Fruit fly (Drosophila melanogaster) whole organism, embryonic: ENCODE data around the gene CG8765.

Source experiments
- B-H1 ChIP-seq: fragments of 200-800 bp; sonication (Bioruptor generic); IDR thresholded peaks from 3 replicates; pipeline ENCODE4 v1.3.6; 2022; ENCODE audit warnings: missing biosample characterization, missing genetic modification characterization
- CG10543 ChIP-seq: fragments of 200-800 bp; sonication (Bioruptor generic); optimal IDR thresholded peaks from 3 replicates; lab custom pipeline; 2017; ENCODE audit warnings: missing biosample characterization, mild to moderate bottlenecking, missing genetic modification characterization, moderate library complexity
- CG13296 ChIP-seq: fragments of 200-800 bp; sonication (Bioruptor generic); optimal IDR thresholded peaks from 3 replicates; lab custom pipeline; 2018; ENCODE audit warnings: missing biosample characterization, mild to moderate bottlenecking, missing genetic modification characterization
- CG13424 ChIP-seq: fragments of 200-800 bp; sonication (Bioruptor generic); optimal IDR thresholded peaks from 2 replicates; lab custom pipeline; 2019; ENCODE audit warnings: missing biosample characterization, mild to moderate bottlenecking, missing genetic modification characterization, moderate library complexity
- CG15011 ChIP-seq: fragments of 200-800 bp; sonication (Bioruptor generic); optimal IDR thresholded peaks from 3 replicates; lab custom pipeline; 2018; ENCODE audit warnings: missing biosample characterization, mild to moderate bottlenecking, missing genetic modification characterization
- CG17361 ChIP-seq: fragments of 200-800 bp; sonication (Bioruptor generic); IDR thresholded peaks from 3 replicates; pipeline ENCODE4 v1.3.6; 2022; ENCODE audit warnings: missing biosample characterization, missing genetic modification characterization
- CG17385 ChIP-seq: fragments of 200-800 bp; sonication (Bioruptor generic); optimal IDR thresholded peaks from 3 replicates; lab custom pipeline; 2018; ENCODE audit warnings: missing biosample characterization, mild to moderate bottlenecking, missing genetic modification characterization
- CG18599 ChIP-seq: fragments of 200-800 bp; sonication (Bioruptor generic); optimal IDR thresholded peaks from 3 replicates; lab custom pipeline; 2017; ENCODE audit warnings: missing biosample characterization, missing genetic modification characterization, mild to moderate bottlenecking, moderate library complexity, missing genetic modification reagents
- CG30403 ChIP-seq: fragments of 200-800 bp; sonication (Bioruptor generic); optimal IDR thresholded peaks from 3 replicates; lab custom pipeline; 2016; ENCODE audit warnings: missing biosample characterization, missing genetic modification characterization
- CG32772 ChIP-seq: fragments of 200-800 bp; sonication (Bioruptor generic); IDR thresholded peaks from 2 replicates; pipeline ENCODE4 v1.3.6; 2022; ENCODE audit warnings: missing biosample characterization, missing genetic modification characterization
- CG34422 ChIP-seq: fragments of 200-800 bp; sonication (Bioruptor generic); IDR thresholded peaks from 3 replicates; pipeline ENCODE4 v1.3.6; 2022; ENCODE audit warnings: missing biosample characterization, missing genetic modification characterization
- CG42726 ChIP-seq: fragments of 200-800 bp; sonication (Bioruptor generic); IDR thresholded peaks from 2 replicates; pipeline ENCODE4 v1.3.6; 2022; ENCODE audit warnings: missing biosample characterization, missing genetic modification characterization; ENCODE audit not compliant: partially characterized antibody
- CG7357 ChIP-seq: fragments of 200-800 bp; sonication (Bioruptor generic); IDR thresholded peaks from 3 replicates; pipeline ENCODE4 v1.3.6; 2022; ENCODE audit warnings: missing biosample characterization, missing genetic modification characterization
- CG7372 ChIP-seq: fragments of 200-800 bp; sonication (Bioruptor generic); IDR thresholded peaks from 2 replicates; pipeline ENCODE4 v1.3.6; 2022; ENCODE audit warnings: missing biosample characterization, missing genetic modification characterization
- CG7839 ChIP-seq: fragments of 200-800 bp; sonication (Bioruptor generic); optimal IDR thresholded peaks from 3 replicates; lab custom pipeline; 2018; ENCODE audit warnings: missing biosample characterization, mild to moderate bottlenecking, missing genetic modification characterization, moderate library complexity
- CG9727 ChIP-seq: fragments of 200-800 bp; sonication (Bioruptor generic); optimal IDR thresholded peaks from 3 replicates; lab custom pipeline; 2017; ENCODE audit warnings: missing biosample characterization, mild to moderate bottlenecking, missing genetic modification characterization
- CG9817 ChIP-seq: fragments of 200-800 bp; sonication (Bioruptor generic); optimal IDR thresholded peaks from 2 replicates; lab custom pipeline; 2018; ENCODE audit warnings: missing biosample characterization, mild to moderate bottlenecking, missing genetic modification characterization, moderate library complexity
- Chrac-16 ChIP-seq: fragments of 200-800 bp; sonication (Bioruptor generic); optimal IDR thresholded peaks from 3 replicates; lab custom pipeline; 2016; ENCODE audit warnings: missing biosample characterization, missing genetic modification characterization
- Deaf1 ChIP-seq: fragments of 200-800 bp; optimal IDR thresholded peaks from 3 replicates; lab custom pipeline; 2019; ENCODE audit warnings: missing biosample characterization, mild to moderate bottlenecking, missing genetic modification characterization, moderate library complexity
- E2f1 ChIP-seq: fragments of 200-800 bp; sonication (Bioruptor generic); IDR thresholded peaks from 2 replicates; pipeline ENCODE4 v1.3.6; 2022; ENCODE audit warnings: missing biosample characterization, missing genetic modification characterization
- Fer2 ChIP-seq: fragments of 200-800 bp; sonication (Bioruptor generic); optimal IDR thresholded peaks from 2 replicates; lab custom pipeline; 2018; ENCODE audit warnings: missing biosample characterization, mild to moderate bottlenecking, missing genetic modification characterization, moderate library complexity
- HHEX ChIP-seq: fragments of 200-800 bp; sonication (Bioruptor generic); optimal IDR thresholded peaks from 3 replicates; lab custom pipeline; 2017; ENCODE audit warnings: missing biosample characterization, mild to moderate bottlenecking, missing genetic modification characterization, missing genetic modification reagents
- Hand ChIP-seq: fragments of 200-800 bp; sonication (Bioruptor generic); optimal IDR thresholded peaks from 2 replicates; lab custom pipeline; 2017; ENCODE audit warnings: mild to moderate bottlenecking, missing biosample characterization, missing genetic modification reagents, missing genetic modification characterization
- Med ChIP-seq: fragments of 200-800 bp; sonication (Bioruptor generic); peaks from one replicate; lab custom pipeline; 2016; ENCODE audit warnings: missing biosample characterization, missing genetic modification characterization, mild to moderate bottlenecking, inconsistent platforms, moderate library complexity
- Opbp ChIP-seq: fragments of 200-800 bp; sonication (Bioruptor generic); IDR thresholded peaks from 3 replicates; pipeline ENCODE4 v1.3.6; 2022; ENCODE audit warnings: missing biosample characterization, missing genetic modification characterization; ENCODE audit not compliant: partially characterized antibody
- Sox102F ChIP-seq: fragments of 200-800 bp; sonication (Bioruptor generic); optimal IDR thresholded peaks from 2 replicates; lab custom pipeline; 2018; ENCODE audit warnings: missing biosample characterization, mild to moderate bottlenecking, missing genetic modification characterization, moderate library complexity
- Stat92E ChIP-seq, 3 experiments: fragments of >200 bp in 2 of 3; fragments of 200-800 bp in 1 of 3; sonication (Bioruptor generic) in 1 of 3; optimal IDR thresholded peaks; 2 replicates each; lab custom pipeline; 2017 to 2019; ENCODE audit warnings: missing biosample characterization in 3 of 3, missing genetic modification characterization in 3 of 3, mild to moderate bottlenecking in 1 of 3, moderate library complexity in 1 of 3
- Taf1 ChIP-seq: fragments of 200-800 bp; sonication (Bioruptor generic); IDR thresholded peaks from 2 replicates; pipeline ENCODE4 v1.3.6; 2022; ENCODE audit warnings: missing biosample characterization, missing genetic modification characterization
- Xbp1 ChIP-seq: fragments of 200-800 bp; sonication (Bioruptor generic); optimal IDR thresholded peaks from 3 replicates; lab custom pipeline; 2016; ENCODE audit warnings: missing biosample characterization, mild to moderate bottlenecking, missing genetic modification characterization
- YL-1 ChIP-seq: fragments of 200-800 bp; sonication (Bioruptor generic); optimal IDR thresholded peaks from 3 replicates; lab custom pipeline; 2017; ENCODE audit warnings: missing biosample characterization, mild to moderate bottlenecking, missing genetic modification characterization
- crol ChIP-seq: fragments of 200-800 bp; sonication (Bioruptor generic); IDR thresholded peaks from 2 replicates; pipeline ENCODE4 v1.3.6; 2022; ENCODE audit warnings: missing biosample characterization, missing genetic modification characterization
- dan ChIP-seq: fragments of 200-800 bp; sonication (Bioruptor generic); IDR thresholded peaks from 2 replicates; pipeline ENCODE4 v1.3.6; 2022; ENCODE audit warnings: missing biosample characterization, missing genetic modification characterization
- dpn ChIP-seq, 2 experiments: fragments of 200-800 bp; sonication (Bioruptor generic); optimal IDR thresholded peaks; 3 replicates each; lab custom pipeline; 2016; ENCODE audit warnings: missing biosample characterization in 2 of 2, missing genetic modification characterization in 2 of 2
- ewg ChIP-seq: fragments of 200-800 bp; sonication (Bioruptor generic); optimal IDR thresholded peaks from 3 replicates; lab custom pipeline; 2017; ENCODE audit warnings: mild to moderate bottlenecking, missing biosample characterization, missing genetic modification reagents, missing genetic modification characterization
- gsb-n ChIP-seq: fragments of 200-800 bp; sonication (Bioruptor generic); optimal IDR thresholded peaks from 3 replicates; lab custom pipeline; 2018; ENCODE audit warnings: missing biosample characterization, mild to moderate bottlenecking, missing genetic modification characterization
- h ChIP-seq: fragments of >200 bp; optimal IDR thresholded peaks from 2 replicates; lab custom pipeline; 2017
- hkb ChIP-seq, 2 experiments: fragments of 200-800 bp in 1 of 2; fragments of >200 bp in 1 of 2; sonication (Bioruptor generic) in 1 of 2; IDR thresholded peaks in 1 of 2; optimal IDR thresholded peaks in 1 of 2; 2 replicates each; pipeline versions ENCODE4 v1.3.6 to Lab custom; 2017 to 2022; ENCODE audit warnings: missing biosample characterization in 1 of 2, missing genetic modification characterization in 1 of 2
- inv ChIP-seq: fragments of 200-800 bp; sonication (Bioruptor generic); IDR thresholded peaks from 2 replicates; pipeline ENCODE4 v1.3.6; 2022; ENCODE audit warnings: missing biosample characterization, missing genetic modification characterization; ENCODE audit not compliant: partially characterized antibody
- lab ChIP-seq: fragments of 200-800 bp; sonication (Bioruptor generic); optimal IDR thresholded peaks from 3 replicates; lab custom pipeline; 2017; ENCODE audit warnings: missing biosample characterization, missing genetic modification characterization, mild to moderate bottlenecking, moderate library complexity, missing genetic modification reagents
- nmo ChIP-seq: fragments of 200-800 bp; sonication (Bioruptor generic); optimal IDR thresholded peaks from 2 replicates; lab custom pipeline; 2018; ENCODE audit warnings: missing biosample characterization, mild to moderate bottlenecking, missing genetic modification characterization, moderate library complexity
- scrt ChIP-seq: fragments of 200-800 bp; sonication (Bioruptor generic); optimal IDR thresholded peaks from 2 replicates; lab custom pipeline; 2018; ENCODE audit warnings: missing biosample characterization, mild to moderate bottlenecking, missing genetic modification characterization, moderate library complexity
- seq ChIP-seq: fragments of 200-800 bp; sonication (Bioruptor generic); IDR thresholded peaks from 2 replicates; pipeline ENCODE4 v1.3.6; 2022; ENCODE audit warnings: missing biosample characterization, missing genetic modification characterization
- slou ChIP-seq: fragments of 200-800 bp; sonication (Bioruptor generic); optimal IDR thresholded peaks from 3 replicates; lab custom pipeline; 2016; ENCODE audit warnings: missing biosample characterization, missing genetic modification characterization
- tin ChIP-seq: fragments of 200-800 bp; sonication (Bioruptor generic); optimal IDR thresholded peaks from 3 replicates; lab custom pipeline; 2016; ENCODE audit warnings: missing biosample characterization, missing genetic modification characterization
- ttk ChIP-seq: fragments of 200-800 bp; sonication (Bioruptor generic); IDR thresholded peaks from 2 replicates; pipeline ENCODE4 v2.1.2; 2022; ENCODE audit warnings: missing biosample characterization, missing genetic modification characterization
- twi ChIP-seq: fragments of 200-800 bp; optimal IDR thresholded peaks from 2 replicates; lab custom pipeline; 2019; ENCODE audit warnings: missing biosample characterization, mild to moderate bottlenecking, missing genetic modification characterization, moderate library complexity
- vvl ChIP-seq: fragments of 200-800 bp; sonication (Bioruptor generic); IDR thresholded peaks from 2 replicates; pipeline ENCODE4 v1.3.6; 2022; ENCODE audit warnings: missing biosample characterization, missing genetic modification characterization
- zfh2 ChIP-seq: fragments of 200-800 bp; sonication (Bioruptor generic); optimal IDR thresholded peaks from 2 replicates; lab custom pipeline; 2016; ENCODE audit warnings: missing biosample characterization, missing genetic modification characterization

Gene CG8765

DNA sequence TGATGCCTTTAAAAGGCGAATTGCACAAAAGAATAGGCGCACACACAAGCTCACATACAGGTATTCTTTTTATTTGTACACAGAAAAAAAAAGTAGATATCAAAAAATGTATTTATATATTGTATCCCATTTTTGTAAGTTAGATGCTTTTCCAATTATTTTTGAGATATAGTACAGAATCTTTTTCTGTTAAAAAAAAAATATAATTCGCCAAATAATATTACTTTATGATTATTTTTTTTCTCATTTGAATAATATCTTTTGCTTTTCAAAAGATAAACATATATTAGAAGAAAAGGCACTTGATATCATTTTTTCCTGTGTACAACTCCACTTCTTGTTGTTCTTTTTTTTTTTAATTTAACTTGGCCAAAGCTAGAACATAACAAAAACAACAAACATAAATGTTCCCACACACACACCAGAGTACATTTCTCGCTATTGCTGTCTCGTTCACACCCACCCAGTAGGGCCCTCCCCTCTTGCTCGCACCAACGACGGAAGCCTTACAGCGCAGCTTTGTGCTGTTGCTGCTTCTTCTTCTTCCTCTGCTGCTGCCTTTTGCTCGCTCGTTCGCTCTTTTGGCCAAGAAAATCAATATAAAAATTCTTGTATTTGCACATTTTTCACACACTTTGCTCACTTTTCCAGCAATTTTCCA is 52.2 kb downstream of the CG8765 start (continued):
- TF ChIP-seq slou (GFP tag; lab: Kevin White, UChicago) (peak; percentile 70), h (lab: Kevin White, UChicago) (no peak), Taf1 (GFP tag; lab: Robert Waterston, UW) (0 out of 2 replicates have a peak, but pooled peaks have one; percentile 25), Xbp1 (GFP tag; lab: Kevin White, UChicago) (peak; percentile 47), scrt (GFP tag; lab: Kevin White, UChicago) (peak; percentile 56), gsb-n (tag; lab: Kevin White, UChicago) (peak; percentile 83), CG42726 (GFP tag; lab: Robert Waterston, UW) (no peak), vvl (GFP tag; lab: Robert Waterston, UW) (peak; percentile 78), Opbp (GFP tag; lab: Robert Waterston, UW) (no peak), zfh2 (GFP tag; lab: Kevin White, UChicago) (no peak), Hand (GFP tag; lab: Kevin White, UChicago) (peak; percentile 45), hkb (optimal IDR thresholded peaks at IDR 0.05; lab: Kevin White, UChicago) (no peak), hkb (GFP tag; IDR thresholded peaks at IDR 0.05; lab: Robert Waterston, UW) (peak; percentile 54), B-H1 (GFP tag; lab: Robert Waterston, UW) (peak; percentile 66), CG17361 (peak; percentile 96), CG15011 (GFP tag; lab: Kevin White, UChicago) (peak; percentile 62), lab (GFP tag; lab: Kevin White, UChicago) (peak; percentile 82), inv (GFP tag; lab: Robert Waterston, UW) (no peak), CG9817 (peak; percentile 49), ttk (GFP tag; lab: Robert Waterston, UW) (peak; percentile 62; the same call in 1 of the 2 replicates), CG10543 (GFP tag; lab: Kevin White, UChicago) (peak; percentile 48), seq (GFP tag; lab: Robert Waterston, UW) (0 out of 2 replicates have a peak, but pooled peaks have one; percentile 23), Deaf1 (tag; lab: Kevin White, UChicago) (peak; percentile 53), dan (no peak), CG7372 (GFP tag; lab: Robert Waterston, UW) (peak; percentile 72), dpn (GFP tag; optimal IDR thresholded peaks at IDR 0.05; lab: Kevin White, UChicago) (peak; percentile 14 to 57), CG32772 (peak; percentile 73), Chrac-16 (GFP tag; lab: Kevin White, UChicago) (peak; percentile 48), CG30403 (GFP tag; lab: Kevin White, UChicago) (peak; percentile 78), tin (GFP tag; lab: Kevin White, UChicago) (peak; percentile 74), CG7839 (tag; lab: Kevin White, UChicago) (peak; percentile 91), CG17385 (GFP tag; lab: Kevin White, UChicago) (peak; percentile 93), HHEX (GFP tag; lab: Kevin White, UChicago) (peak; percentile 51), Stat92E (GFP tag; optimal IDR thresholded peaks at IDR 0.05; lab: Kevin White, UChicago) (no peak), CG13424 (peak; percentile 63), CG9727 (GFP tag; lab: Kevin White, UChicago) (peak; percentile 84), twi (tag; lab: Kevin White, UChicago) (peak; percentile 9), YL-1 (GFP tag; lab: Kevin White, UChicago) (peak; percentile 22), Med (GFP tag; lab: Kevin White, UChicago) (peak; percentile 81), ewg (no peak), crol (GFP tag; lab: Robert Waterston, UW) (peak; percentile 63), Fer2 (tag; lab: Kevin White, UChicago) (peak; percentile 79), CG18599 (peak; percentile 84), nmo (GFP tag; lab: Kevin White, UChicago) (peak; percentile 82), CG34422 (GFP tag; lab: Robert Waterston, UW) (0 out of 3 replicates have a peak, but pooled peaks have one; percentile 62), E2f1 (GFP tag; lab: Robert Waterston, UW) (peak; percentile 84), Sox102F (GFP tag; lab: Kevin White, UChicago) (peak; percentile 69), CG7357 (GFP tag; lab: Robert Waterston, UW) (peak; percentile 75; the same call in 2 of the 3 replicates), CG13296 (GFP tag; lab: Kevin White, UChicago) (peak; percentile 81)
